Worm (Caenorhabditis elegans) whole organism, L1 larva: ENCODE results near the gene F40H3.2.

ENCODE experiments used
- blmp-1 ChIP-seq: fragments of 150-350 bp; optimal IDR thresholded peaks from 2 replicates; lab custom pipeline; 2014; ENCODE audit warnings: missing biosample characterization, missing genetic modification characterization
- elt-3 ChIP-seq, 6 experiments: fragments of 150-350 bp in 1 of 6; sonication (generic microtip); optimal IDR thresholded peaks; 2 replicates each; lab custom pipeline; 2017 to 2018; ENCODE audit warnings: missing biosample characterization in 6 of 6, missing genetic modification characterization in 6 of 6, inconsistent platforms in 1 of 6
- nhr-85 ChIP-seq: sonication (generic microtip); peaks from one replicate; lab custom pipeline; 2016; ENCODE audit warnings: missing genetic modification characterization, inconsistent platforms, missing compliant biosample characterization
- unc-98 ChIP-seq: fragments of 200-800 bp; sonication (Bioruptor generic); IDR thresholded peaks from 2 replicates; pipeline ENCODE4 v1.3.6; 2022; ENCODE audit warnings: missing genetic modification characterization, missing compliant biosample characterization

F40H3.2 gene

ce11 chrII:6223755-6224154, 50.3 kb downstream of the F40H3.2 start:
- peak; percentile 57 for TF ChIP-seq nhr-85
- peak; percentile 81 for TF ChIP-seq blmp-1
- no peak for TF ChIP-seq unc-98 (GFP tag; lab: Robert Waterston, UW)
- TF ChIP-seq elt-3 (tag; optimal IDR thresholded peaks at IDR 0.05; lab: Kevin White, UChicago) = no peak
